Fruit fly (Drosophila melanogaster) whole organism, embryonic: ENCODE results near the gene Ostgamma.

Experiments used
- BtbVII ChIP-seq: fragments of 200-800 bp; sonication (Bioruptor generic); optimal IDR thresholded peaks from 3 replicates; lab custom pipeline; 2017; ENCODE audit warnings: missing biosample characterization, mild to moderate bottlenecking, missing genetic modification characterization
- CG10959 ChIP-seq: fragments of 200-800 bp; sonication (Bioruptor generic); IDR thresholded peaks from 2 replicates; pipeline ENCODE4 v1.3.6; 2022; ENCODE audit warnings: missing biosample characterization, missing genetic modification characterization
- CG11247 ChIP-seq: fragments of 200-800 bp; sonication (Bioruptor generic); IDR thresholded peaks from 2 replicates; pipeline ENCODE4 v1.3.6; 2022; ENCODE audit warnings: missing biosample characterization, missing genetic modification characterization
- CG11456 ChIP-seq: fragments of 200-800 bp; sonication (Bioruptor generic); IDR thresholded peaks from 3 replicates; pipeline ENCODE4 v1.3.6; 2022; ENCODE audit warnings: missing biosample characterization, missing genetic modification characterization
- CG15601 ChIP-seq: fragments of 200-800 bp; sonication (Bioruptor generic); optimal IDR thresholded peaks from 3 replicates; lab custom pipeline; 2019; ENCODE audit warnings: missing biosample characterization, mild to moderate bottlenecking, missing genetic modification characterization, moderate library complexity
- CG1647 ChIP-seq: fragments of 200-800 bp; sonication (Bioruptor generic); optimal IDR thresholded peaks from 3 replicates; lab custom pipeline; 2016; ENCODE audit warnings: missing biosample characterization, missing genetic modification characterization
- CG16779 ChIP-seq: fragments of 200-800 bp; sonication (Bioruptor generic); IDR thresholded peaks from 2 replicates; pipeline ENCODE4 v1.3.6; 2022; ENCODE audit warnings: missing biosample characterization, missing genetic modification characterization
- CG16813 ChIP-seq: fragments of 200-800 bp; sonication (Bioruptor generic); IDR thresholded peaks from 3 replicates; pipeline ENCODE4 v1.3.6; 2022; ENCODE audit warnings: missing biosample characterization, missing genetic modification characterization; ENCODE audit not compliant: partially characterized antibody
- CG17328 ChIP-seq: fragments of 200-800 bp; sonication (Bioruptor generic); IDR thresholded peaks from 2 replicates; pipeline ENCODE4 v1.3.6; 2022; ENCODE audit warnings: missing biosample characterization, missing genetic modification characterization
- CG17361 ChIP-seq: fragments of 200-800 bp; sonication (Bioruptor generic); IDR thresholded peaks from 3 replicates; pipeline ENCODE4 v1.3.6; 2022; ENCODE audit warnings: missing biosample characterization, missing genetic modification characterization
- CG17568 ChIP-seq: fragments of 200-800 bp; sonication (Bioruptor generic); optimal IDR thresholded peaks from 2 replicates; lab custom pipeline; 2018; ENCODE audit warnings: missing biosample characterization, mild to moderate bottlenecking, missing genetic modification characterization, moderate library complexity
- CG2116 ChIP-seq: fragments of 200-800 bp; sonication (Bioruptor generic); optimal IDR thresholded peaks from 3 replicates; lab custom pipeline; 2018; ENCODE audit warnings: missing biosample characterization, mild to moderate bottlenecking, missing genetic modification characterization
- CG2199 ChIP-seq: fragments of 200-800 bp; sonication (Bioruptor generic); IDR thresholded peaks from 3 replicates; pipeline ENCODE4 v1.3.6; 2022; ENCODE audit warnings: missing biosample characterization, missing genetic modification characterization
- CG3847 ChIP-seq: fragments of 200-800 bp; sonication (Bioruptor generic); IDR thresholded peaks from 2 replicates; pipeline ENCODE4 v1.3.6; 2022; ENCODE audit warnings: missing biosample characterization, missing genetic modification characterization
- CG4617 ChIP-seq: fragments of 200-800 bp; sonication (Bioruptor generic); optimal IDR thresholded peaks from 3 replicates; lab custom pipeline; 2016; ENCODE audit warnings: missing biosample characterization, missing genetic modification characterization, borderline replicate concordance
- CG4820 ChIP-seq: fragments of 200-800 bp; sonication (Bioruptor generic); optimal IDR thresholded peaks from 3 replicates; lab custom pipeline; 2016; ENCODE audit warnings: missing biosample characterization, missing genetic modification characterization
- CG6791 ChIP-seq: fragments of 200-800 bp; sonication (Bioruptor generic); IDR thresholded peaks from 3 replicates; pipeline ENCODE4 v1.3.6; 2022; ENCODE audit warnings: missing biosample characterization, missing genetic modification characterization; ENCODE audit not compliant: partially characterized antibody
- CG9215 ChIP-seq: fragments of 200-800 bp; sonication (Bioruptor generic); IDR thresholded peaks from 2 replicates; pipeline ENCODE4 v1.3.6; 2022; ENCODE audit warnings: missing biosample characterization, missing genetic modification characterization
- CG9609 ChIP-seq: fragments of 200-800 bp; sonication (Bioruptor generic); optimal IDR thresholded peaks from 3 replicates; lab custom pipeline; 2016; ENCODE audit warnings: missing biosample characterization, missing genetic modification characterization
- CTCF ChIP-seq: fragments of 200-800 bp; sonication (Bioruptor generic); optimal IDR thresholded peaks from 2 replicates; lab custom pipeline; 2017; ENCODE audit warnings: missing biosample characterization, mild to moderate bottlenecking, missing genetic modification characterization, moderate library complexity
- D19A ChIP-seq: fragments of 200-800 bp; optimal IDR thresholded peaks from 3 replicates; lab custom pipeline; 2019; ENCODE audit warnings: missing biosample characterization, mild to moderate bottlenecking, missing genetic modification characterization, moderate library complexity
- Dfd ChIP-seq, 2 experiments: fragments of >200 bp; optimal IDR thresholded peaks; 2 replicates each; lab custom pipeline; 2017; ENCODE audit warnings: missing biosample characterization in 2 of 2, missing genetic modification characterization in 2 of 2
- E2f1 ChIP-seq: fragments of 200-800 bp; sonication (Bioruptor generic); IDR thresholded peaks from 2 replicates; pipeline ENCODE4 v1.3.6; 2022; ENCODE audit warnings: missing biosample characterization, missing genetic modification characterization
- Hey ChIP-seq: fragments of 200-800 bp; sonication (Bioruptor generic); optimal IDR thresholded peaks from 3 replicates; lab custom pipeline; 2018; ENCODE audit warnings: missing biosample characterization, mild to moderate bottlenecking, missing genetic modification characterization
- Hmx ChIP-seq: fragments of 200-800 bp; sonication (Bioruptor generic); optimal IDR thresholded peaks from 2 replicates; lab custom pipeline; 2016; ENCODE audit warnings: missing biosample characterization, missing genetic modification characterization
- Nf-YA ChIP-seq: fragments of 200-800 bp; sonication (Bioruptor generic); IDR thresholded peaks from 2 replicates; pipeline ENCODE4 v1.3.6; 2022; ENCODE audit warnings: missing biosample characterization, missing genetic modification characterization
- Poxn ChIP-seq: fragments of 200-800 bp; sonication (Bioruptor generic); IDR thresholded peaks from 2 replicates; pipeline ENCODE4 v1.3.6; 2022; ENCODE audit warnings: missing biosample characterization, missing genetic modification characterization
- Ravus ChIP-seq: fragments of 200-800 bp; sonication (Bioruptor generic); IDR thresholded peaks from 2 replicates; pipeline ENCODE4 v1.3.6; 2022; ENCODE audit warnings: missing biosample characterization, missing genetic modification characterization
- TFAM ChIP-seq: fragments of 200-800 bp; sonication (Bioruptor generic); optimal IDR thresholded peaks from 2 replicates; lab custom pipeline; 2017; ENCODE audit warnings: missing biosample characterization, missing genetic modification characterization, inconsistent platforms
- Xbp1 ChIP-seq: fragments of 200-800 bp; sonication (Bioruptor generic); optimal IDR thresholded peaks from 3 replicates; lab custom pipeline; 2016; ENCODE audit warnings: missing biosample characterization, mild to moderate bottlenecking, missing genetic modification characterization
- ac ChIP-seq: fragments of 200-800 bp; sonication (Bioruptor generic); optimal IDR thresholded peaks from 3 replicates; lab custom pipeline; 2017; ENCODE audit warnings: missing biosample characterization, mild to moderate bottlenecking, missing genetic modification characterization
- bab2 ChIP-seq: fragments of 200-800 bp; sonication (Bioruptor generic); optimal IDR thresholded peaks from 2 replicates; lab custom pipeline; 2016; ENCODE audit warnings: missing biosample characterization, missing genetic modification characterization
- bbx ChIP-seq: fragments of 200-800 bp; sonication (Bioruptor generic); IDR thresholded peaks from 2 replicates; pipeline ENCODE4 v1.3.6; 2022; ENCODE audit warnings: missing biosample characterization, missing genetic modification characterization; ENCODE audit not compliant: partially characterized antibody
- bsh ChIP-seq, 2 experiments: fragments of 200-800 bp; sonication (Bioruptor generic); optimal IDR thresholded peaks; 2 replicates each; lab custom pipeline; 2017 to 2018; ENCODE audit warnings: mild to moderate bottlenecking in 2 of 2, missing biosample characterization in 2 of 2, missing genetic modification characterization in 2 of 2, moderate library complexity in 1 of 2
- cwo ChIP-seq: fragments of 200-800 bp; sonication (Bioruptor generic); optimal IDR thresholded peaks from 3 replicates; lab custom pipeline; 2017; ENCODE audit warnings: missing biosample characterization, missing genetic modification characterization, mild to moderate bottlenecking, moderate library complexity, missing genetic modification reagents
- gem ChIP-seq: fragments of 200-800 bp; sonication (Bioruptor generic); optimal IDR thresholded peaks from 2 replicates; lab custom pipeline; 2019; ENCODE audit warnings: missing biosample characterization, mild to moderate bottlenecking, missing genetic modification characterization, moderate library complexity
- insv ChIP-seq, 2 experiments: fragments of 200-800 bp; sonication (Bioruptor generic); optimal IDR thresholded peaks; 3 replicates each; lab custom pipeline; 2016 to 2018; ENCODE audit warnings: missing biosample characterization in 2 of 2, missing genetic modification characterization in 2 of 2
- inv ChIP-seq: fragments of 200-800 bp; sonication (Bioruptor generic); IDR thresholded peaks from 2 replicates; pipeline ENCODE4 v1.3.6; 2022; ENCODE audit warnings: missing biosample characterization, missing genetic modification characterization; ENCODE audit not compliant: partially characterized antibody
- klu ChIP-seq: fragments of 200-800 bp; sonication (Bioruptor generic); IDR thresholded peaks from 2 replicates; pipeline ENCODE4 v1.3.6; 2022; ENCODE audit warnings: missing biosample characterization, missing genetic modification characterization
- lilli ChIP-seq: fragments of 200-800 bp; sonication (Bioruptor generic); optimal IDR thresholded peaks from 3 replicates; lab custom pipeline; 2016; ENCODE audit warnings: missing biosample characterization, missing genetic modification characterization
- maf-S ChIP-seq: fragments of 200-800 bp; sonication (Bioruptor generic); optimal IDR thresholded peaks from 2 replicates; lab custom pipeline; 2016; ENCODE audit warnings: missing biosample characterization, missing genetic modification characterization
- pan ChIP-seq, 4 experiments: fragments of >200 bp in 3 of 4; fragments of 200-800 bp in 1 of 4; sonication (Bioruptor generic) in 1 of 4; optimal IDR thresholded peaks in 3 of 4; IDR thresholded peaks in 1 of 4; 2 replicates each; pipeline versions ENCODE4 v1.3.6 to Lab custom; 2017 to 2022; ENCODE audit warnings: missing biosample characterization in 2 of 4, missing genetic modification characterization in 2 of 4, mixed read lengths in 1 of 4
- salm ChIP-seq: fragments of 200-800 bp; sonication (Bioruptor generic); optimal IDR thresholded peaks from 2 replicates; lab custom pipeline; 2018; ENCODE audit warnings: missing biosample characterization, mild to moderate bottlenecking, missing genetic modification characterization
- stwl ChIP-seq: fragments of 200-800 bp; sonication (Bioruptor generic); optimal IDR thresholded peaks from 3 replicates; lab custom pipeline; 2018; ENCODE audit warnings: missing biosample characterization, mild to moderate bottlenecking, missing genetic modification characterization, moderate library complexity
- tgo ChIP-seq: fragments of 200-800 bp; sonication (Bioruptor generic); IDR thresholded peaks from 3 replicates; pipeline ENCODE4 v1.3.6; 2022; ENCODE audit warnings: missing biosample characterization, missing genetic modification characterization
- tup ChIP-seq: fragments of 200-800 bp; sonication (Bioruptor generic); optimal IDR thresholded peaks from 2 replicates; lab custom pipeline; 2016; ENCODE audit warnings: missing biosample characterization, mild to moderate bottlenecking, missing genetic modification characterization, moderate library complexity
- twi ChIP-seq: fragments of 200-800 bp; optimal IDR thresholded peaks from 2 replicates; lab custom pipeline; 2019; ENCODE audit warnings: missing biosample characterization, mild to moderate bottlenecking, missing genetic modification characterization, moderate library complexity
- unpg ChIP-seq: fragments of 200-800 bp; sonication (Bioruptor generic); optimal IDR thresholded peaks from 3 replicates; lab custom pipeline; 2018; ENCODE audit warnings: missing biosample characterization, mild to moderate bottlenecking, missing genetic modification characterization, moderate library complexity
- vfl ChIP-seq: fragments of 200-800 bp; sonication (Bioruptor generic); optimal IDR thresholded peaks from 2 replicates; lab custom pipeline; 2016; ENCODE audit warnings: missing biosample characterization, missing genetic modification characterization
- zf30C ChIP-seq: fragments of 200-800 bp; sonication (Bioruptor generic); optimal IDR thresholded peaks from 3 replicates; lab custom pipeline; 2018; ENCODE audit warnings: missing biosample characterization, mild to moderate bottlenecking, missing genetic modification characterization

Ostgamma gene

DNA sequence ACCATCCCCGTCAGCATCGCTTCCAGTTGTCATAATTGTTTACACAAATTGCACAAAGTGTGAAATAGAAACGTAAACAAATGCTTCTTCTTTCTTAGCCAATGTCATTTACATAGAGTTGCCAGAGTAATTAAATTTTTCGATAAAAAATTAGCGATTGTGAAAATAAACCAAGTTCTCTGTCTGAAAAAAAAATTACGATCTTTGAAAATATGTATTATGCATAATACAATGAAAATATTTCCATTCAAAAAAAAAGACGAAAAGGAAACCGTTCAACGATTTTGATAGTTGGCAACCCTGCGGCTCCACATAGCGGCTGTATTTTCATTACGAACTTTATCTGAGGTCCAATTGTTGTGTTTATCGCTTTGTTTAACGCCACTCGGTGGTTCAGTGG, 3.1 kb upstream of the Ostgamma start, which contains the start of the genes CG7810 and CG7806 (continued):
- peak; percentile 76 for TF ChIP-seq Ravus
- TF ChIP-seq CG11456 (GFP tag; lab: Robert Waterston, UW): peak; percentile 89
- peak; percentile 78 for TF ChIP-seq D19A (tag; lab: Kevin White, UChicago)
- 0 out of 2 replicates have a peak, but pooled peaks have one; percentile 27 for TF ChIP-seq inv (GFP tag; lab: Robert Waterston, UW)
- TF ChIP-seq CG1647: peak; percentile 75
- peak; percentile 49 for TF ChIP-seq CTCF (GFP tag; lab: Kevin White, UChicago)
- TF ChIP-seq E2f1 (GFP tag; lab: Robert Waterston, UW): peak; percentile 85
- TF ChIP-seq CG17328 (GFP tag; lab: Robert Waterston, UW): peak; percentile 96
- no peak for TF ChIP-seq Dfd (GFP tag; optimal IDR thresholded peaks at IDR 0.05; lab: Kevin White, UChicago)
- TF ChIP-seq zf30C (GFP tag; lab: Kevin White, UChicago): peak; percentile 7
- peak; percentile 93 for TF ChIP-seq tgo (GFP tag; lab: Robert Waterston, UW)
- peak; percentile 82 for TF ChIP-seq CG4820
- peak; percentile 74 for TF ChIP-seq cwo
- peak; percentile 82 for TF ChIP-seq CG10959 (GFP tag; lab: Robert Waterston, UW)
- TF ChIP-seq lilli: peak; percentile 90
- TF ChIP-seq CG4617 (GFP tag; lab: Kevin White, UChicago): peak; percentile 84
- no peak for TF ChIP-seq bbx (GFP tag; lab: Robert Waterston, UW)
- TF ChIP-seq tup (GFP tag; lab: Kevin White, UChicago): peak; percentile 42
- TF ChIP-seq TFAM (GFP tag; lab: Kevin White, UChicago): peak; percentile 35
- peak; percentile 90 for TF ChIP-seq CG3847 (GFP tag; lab: Robert Waterston, UW)
- TF ChIP-seq unpg: peak; percentile 96
- peak; percentile 88 for TF ChIP-seq CG15601 (tag; lab: Kevin White, UChicago)
- no peak for TF ChIP-seq pan (optimal IDR thresholded peaks at IDR 0.05; lab: Kevin White, UChicago)
- TF ChIP-seq pan (GFP tag; optimal IDR thresholded peaks at IDR 0.05 in 1 of 2, IDR thresholded peaks at IDR 0.05 in 1 of 2): peak in 1 of 2 experiments; percentile 95
- no peak for TF ChIP-seq CG17568 (GFP tag; lab: Kevin White, UChicago)
- no peak for TF ChIP-seq Hmx (GFP tag; lab: Kevin White, UChicago)
- TF ChIP-seq vfl: peak; percentile 88
- peak; percentile 88 for TF ChIP-seq maf-S (GFP tag; lab: Kevin White, UChicago)
- peak; percentile 74 for TF ChIP-seq klu (GFP tag; lab: Robert Waterston, UW)
- 0 out of 3 replicates have a peak, but pooled peaks have one; percentile 5 for TF ChIP-seq CG6791 (GFP tag; lab: Robert Waterston, UW)
- peak; percentile 72; the same call in 1 of the 3 replicates for TF ChIP-seq CG2199 (GFP tag; lab: Robert Waterston, UW)
- no peak for TF ChIP-seq Hey (tag; lab: Kevin White, UChicago)
- peak; percentile 88 for TF ChIP-seq CG11247 (GFP tag; lab: Robert Waterston, UW)
- peak; percentile 90 for TF ChIP-seq stwl (tag; lab: Kevin White, UChicago)
- TF ChIP-seq Poxn (GFP tag; lab: Robert Waterston, UW): 0 out of 2 replicates have a peak, but pooled peaks have one; percentile 50
- TF ChIP-seq bab2: peak; percentile 91
- TF ChIP-seq twi (tag; lab: Kevin White, UChicago): peak; percentile 74
- peak; percentile 89 for TF ChIP-seq CG16779 (GFP tag; lab: Robert Waterston, UW)
- TF ChIP-seq Nf-YA (GFP tag; lab: Robert Waterston, UW): peak; percentile 69; the same call in 1 of the 2 replicates
- peak; percentile 55 to 93 for TF ChIP-seq bsh (GFP tag; optimal IDR thresholded peaks at IDR 0.05; lab: Kevin White, UChicago)
- TF ChIP-seq insv (GFP tag; optimal IDR thresholded peaks at IDR 0.05; lab: Kevin White, UChicago): peak in 1 of 2 experiments; percentile 70
- TF ChIP-seq CG2116 (GFP tag; lab: Kevin White, UChicago): peak; percentile 92
- no peak for TF ChIP-seq CG16813
- TF ChIP-seq Xbp1 (GFP tag; lab: Kevin White, UChicago): peak; percentile 90
- peak; percentile 86 for TF ChIP-seq BtbVII (GFP tag; lab: Kevin White, UChicago)
- peak; percentile 89 for TF ChIP-seq salm (tag; lab: Kevin White, UChicago)
- TF ChIP-seq gem (tag; lab: Kevin White, UChicago): peak; percentile 96
- peak; percentile 88 for TF ChIP-seq CG9609 (GFP tag; lab: Kevin White, UChicago)
- TF ChIP-seq CG17361 (GFP tag; lab: Robert Waterston, UW): peak; percentile 87
- TF ChIP-seq ac (GFP tag; lab: Kevin White, UChicago): peak; percentile 35
- peak; percentile 69 for TF ChIP-seq CG9215 (GFP tag; lab: Robert Waterston, UW)
